Worm (Caenorhabditis elegans): ENCODE data around the gene C40A11.4.

ce11 chrII:2130770-2131169 is 6.5 kb upstream of the C40A11.4 start, which contains the start of gene sdz-28:
- TF ChIP-seq ets-7 (tag; optimal IDR thresholded peaks at IDR 0.05) = no peak
- TF ChIP-seq ceh-13 (GFP tag; optimal IDR thresholded peaks at IDR 0.05) = no peak
- no peak for TF ChIP-seq aly-1 (tag; optimal IDR thresholded peaks at IDR 0.05)
- TF ChIP-seq tbx-37 (GFP tag; conservative IDR thresholded peaks at IDR 0.05) = no peak
- TF ChIP-seq B0310.2 (tag; optimal IDR thresholded peaks at IDR 0.05) = no peak

Measured in whole organism, early embryonic.